Fruit fly (Drosophila melanogaster): ENCODE results near the gene Cubn.

The Cubn gene

DNA sequence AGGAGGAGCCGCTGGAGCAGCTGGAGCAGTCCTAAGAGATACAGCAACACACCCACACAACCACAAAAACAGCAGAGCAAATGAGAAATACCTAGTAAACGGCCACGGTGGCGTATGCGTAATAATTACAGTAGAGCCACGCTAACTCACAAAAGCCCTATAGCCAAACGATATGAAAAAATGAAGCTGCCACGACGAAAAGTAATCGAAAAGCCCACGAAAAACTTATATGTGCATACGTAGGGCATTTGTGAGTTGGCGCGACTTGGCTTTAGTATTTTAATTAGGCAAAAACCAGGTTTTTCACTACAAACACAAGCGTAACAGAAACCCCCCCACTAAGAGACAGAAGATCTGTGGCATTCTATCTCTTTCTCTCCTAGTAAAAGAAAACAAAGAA lies 16.8 kb upstream of the Cubn start:
- TF ChIP-seq CTCF (optimal IDR thresholded peaks at IDR 0.05) (no peak), CG8478 (optimal IDR thresholded peaks at IDR 0.05) (no peak)

dm6 chrX:9586627-9587026 lies 15.5 kb upstream of the Cubn start:
- TF ChIP-seq CTCF (optimal IDR thresholded peaks at IDR 0.05) (no peak), CG8478 (optimal IDR thresholded peaks at IDR 0.05) (no peak)

- TF ChIP-seq CG8478 (optimal IDR thresholded peaks at IDR 0.05), result no peak
- TF ChIP-seq CTCF (optimal IDR thresholded peaks at IDR 0.05), result no peak
These were observed 14.9 kb upstream of the Cubn start for dm6 chrX:9586038-9586437.

DNA sequence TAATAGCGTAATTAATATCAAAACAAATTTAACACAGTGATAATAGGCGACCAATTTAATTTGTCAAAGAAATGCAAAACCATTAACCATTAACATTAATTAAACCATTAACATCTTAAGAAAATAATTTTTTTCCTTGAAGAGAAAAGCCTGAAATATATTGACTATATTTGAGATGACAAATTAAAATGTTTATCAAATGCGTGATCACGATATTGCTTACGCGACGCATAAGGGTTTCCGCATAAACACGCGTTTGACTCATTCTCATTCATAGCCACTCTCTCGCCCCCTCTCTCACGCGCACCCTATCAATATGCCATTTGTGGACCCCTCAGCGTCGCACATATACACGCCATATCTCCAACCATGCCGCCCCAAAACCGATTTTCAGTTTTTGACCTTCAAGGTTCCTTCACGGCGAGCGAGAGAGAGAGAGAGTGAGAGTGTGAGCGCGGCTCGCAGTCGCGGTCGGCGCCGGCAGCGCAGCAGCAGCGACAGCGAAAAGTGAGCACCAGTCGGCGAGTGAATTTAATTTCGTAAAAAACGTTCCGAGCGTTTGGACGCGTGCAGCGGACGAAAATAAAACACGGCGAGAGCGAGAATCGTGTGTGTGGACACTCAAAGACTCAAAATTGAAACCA lies 14.4 kb upstream of the Cubn start, which contains the start of gene Hex-A:
Gene Hex-A (plus strand): TSS at position 317 of the 644 bp plus-strand sequence.
- TF ChIP-seq CTCF (optimal IDR thresholded peaks at IDR 0.05) (no peak), CG8478 (optimal IDR thresholded peaks at IDR 0.05) (no peak)

DNA sequence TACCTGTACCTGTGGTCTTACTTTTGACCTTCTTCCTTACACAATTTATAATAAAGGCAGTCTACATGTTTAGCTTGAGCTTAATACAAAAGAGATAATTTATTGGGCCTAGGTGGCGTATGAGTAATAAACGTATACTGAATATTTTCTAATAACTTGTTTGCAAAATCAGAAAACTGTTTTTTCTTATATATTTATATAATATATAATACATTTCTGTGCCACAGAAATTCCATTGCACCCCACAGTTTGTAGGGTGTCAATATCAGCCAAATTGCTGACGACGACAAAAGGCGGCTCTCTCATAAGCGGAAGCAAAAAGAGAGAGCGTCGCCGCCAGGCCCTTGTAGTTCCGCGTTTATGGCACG lies 13.8 kb upstream of the Cubn start:
- TF ChIP-seq CG8478 (optimal IDR thresholded peaks at IDR 0.05), result no peak
- no peak for TF ChIP-seq CTCF (optimal IDR thresholded peaks at IDR 0.05)

DNA sequence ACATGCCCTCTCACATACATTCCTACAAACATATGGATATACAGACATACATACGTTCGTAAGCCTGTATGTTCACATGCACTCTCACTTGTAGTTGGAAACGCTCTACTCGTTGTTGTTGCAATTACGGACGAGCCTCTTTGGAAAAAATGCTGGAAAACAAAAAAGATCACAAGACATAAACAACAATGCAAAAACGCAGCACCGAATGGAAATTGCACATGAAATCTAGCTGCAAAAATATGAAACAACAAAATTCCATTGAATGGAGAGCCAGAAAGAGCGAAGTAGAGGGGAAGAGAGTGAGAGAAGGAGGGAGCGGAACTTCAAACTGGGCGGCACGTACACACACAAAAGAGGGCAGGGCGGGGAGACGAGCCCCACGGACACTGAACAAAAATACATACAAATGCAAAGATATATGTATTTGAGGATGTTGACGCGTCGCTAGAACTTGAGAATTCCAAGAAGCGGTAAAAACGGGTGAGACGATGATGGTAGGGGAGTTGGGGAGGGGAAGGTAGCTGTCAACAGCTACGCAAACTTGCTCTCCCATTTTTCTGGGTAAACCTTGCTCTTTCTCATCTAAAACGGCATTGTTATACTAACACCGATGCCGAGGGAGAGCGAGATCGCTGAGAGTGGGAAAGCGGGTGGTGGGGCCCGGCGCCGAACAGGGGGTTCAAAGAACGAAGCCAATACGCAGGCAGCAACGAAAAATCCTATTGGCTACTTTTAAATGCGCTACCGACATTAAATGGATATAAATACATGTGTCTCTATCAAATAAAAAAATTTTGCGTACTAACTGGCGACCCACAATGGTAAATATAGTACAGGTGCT lies 13.2 kb upstream of the Cubn start:
- TF ChIP-seq CG8478 (optimal IDR thresholded peaks at IDR 0.05), result no peak
- TF ChIP-seq CTCF (optimal IDR thresholded peaks at IDR 0.05), result no peak

dm6 chrX:9583440-9584103 lies 12.5 kb upstream of the Cubn start:
- TF ChIP-seq CG8478 (optimal IDR thresholded peaks at IDR 0.05) (no peak), CTCF (optimal IDR thresholded peaks at IDR 0.05) (no peak)

- no peak for TF ChIP-seq CTCF (optimal IDR thresholded peaks at IDR 0.05)
- TF ChIP-seq CG8478 (optimal IDR thresholded peaks at IDR 0.05), result no peak
These were observed 11.7 kb upstream of the Cubn start for dm6 chrX:9582659-9583317.

DNA sequence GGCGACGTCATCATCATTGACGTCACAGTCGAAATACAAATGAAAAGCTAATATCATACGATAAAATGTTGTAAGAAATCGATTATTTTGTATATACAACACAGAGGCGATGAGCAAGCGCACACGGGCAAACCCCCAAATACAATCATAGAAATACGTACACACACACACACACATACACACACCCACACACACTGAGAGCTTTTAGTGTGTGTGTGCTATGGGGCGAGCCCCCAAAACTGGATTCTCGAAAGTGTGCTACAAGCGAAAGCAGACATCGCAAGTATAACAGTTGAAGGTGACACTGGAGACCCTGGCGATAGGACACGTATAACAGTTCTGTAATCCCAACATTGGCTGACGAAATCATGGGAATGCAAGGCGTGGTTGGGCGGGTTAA lies 10.8 kb upstream of the Cubn start:
- TF ChIP-seq CTCF (optimal IDR thresholded peaks at IDR 0.05) (no peak), CG8478 (optimal IDR thresholded peaks at IDR 0.05) (no peak)

- TF ChIP-seq CTCF (optimal IDR thresholded peaks at IDR 0.05) (no peak), CG8478 (optimal IDR thresholded peaks at IDR 0.05) (no peak)
These were observed 9.4 kb upstream of the Cubn start for dm6 chrX:9580544-9580943.

DNA sequence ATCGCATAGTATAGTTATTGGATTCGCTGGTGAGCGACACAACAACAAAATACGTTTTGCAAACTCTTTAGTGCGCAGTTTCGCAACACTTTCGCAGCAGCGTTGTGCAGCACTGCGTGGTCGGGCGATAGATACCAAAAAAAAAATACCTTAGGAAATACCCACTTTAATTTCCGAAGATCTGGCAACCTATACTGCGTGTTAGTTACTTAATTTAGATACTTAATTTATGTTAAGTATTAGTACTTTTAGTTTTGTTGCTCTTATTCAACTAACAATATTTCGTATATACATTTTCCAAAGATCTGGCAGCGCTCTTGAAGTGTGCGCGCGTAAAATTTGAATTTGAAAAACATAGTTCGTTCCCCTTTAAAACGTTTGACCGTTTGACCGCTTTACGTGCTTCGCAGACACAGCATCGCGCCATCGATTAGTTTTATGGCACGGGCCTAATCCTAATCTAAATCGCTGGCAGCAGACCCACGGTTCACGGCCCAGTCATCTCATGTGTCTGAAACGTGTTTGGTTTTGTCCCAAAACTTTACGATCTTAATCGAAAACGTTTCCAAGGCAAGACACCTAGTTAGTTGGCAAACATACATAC lies 8.9 kb upstream of the Cubn start, which contains the start of gene LPCAT:
Gene LPCAT (minus strand): TSS at position 70 of the 604 bp plus-strand sequence.
- TF ChIP-seq CTCF (optimal IDR thresholded peaks at IDR 0.05) (peak in 1 of 2 experiments; percentile 14), CG8478 (optimal IDR thresholded peaks at IDR 0.05) (no peak)

DNA sequence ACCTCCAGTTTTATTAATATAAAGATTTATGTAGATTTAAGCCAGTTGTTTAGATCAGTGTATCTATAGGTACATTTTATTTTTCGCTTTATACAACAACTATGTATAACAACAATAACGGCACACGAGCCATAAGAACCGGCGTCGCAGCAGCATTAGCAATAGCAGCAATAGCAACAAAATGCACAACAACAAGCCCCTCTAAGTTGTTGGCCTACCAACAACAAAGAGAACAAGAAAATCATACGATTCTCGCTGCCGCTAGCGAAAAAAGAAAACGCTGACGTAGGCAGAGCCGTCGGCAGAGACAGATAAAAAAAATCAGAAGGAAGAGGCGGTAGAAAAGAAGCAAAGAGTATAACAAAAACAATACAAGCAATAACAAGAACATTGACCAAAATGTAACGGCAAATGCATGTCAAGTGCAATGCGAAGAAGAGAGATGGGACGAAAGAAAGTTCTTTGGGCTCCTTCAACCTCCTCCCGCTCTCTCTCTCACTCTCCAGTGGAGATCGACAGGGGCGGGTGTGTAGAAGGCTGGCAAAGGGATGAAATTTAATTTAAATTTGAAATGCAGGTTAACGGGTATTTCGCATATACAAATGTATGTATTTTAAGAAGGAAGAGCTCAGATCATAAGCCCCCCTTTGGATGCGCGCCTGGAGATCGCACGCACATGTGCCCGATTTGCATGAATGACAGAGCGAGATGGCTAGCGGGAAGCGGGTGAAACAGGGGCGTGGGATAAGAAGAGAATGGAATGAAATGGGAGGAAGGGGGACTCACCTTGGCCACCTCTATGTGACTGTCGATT lies 7.8 kb upstream of the Cubn start:
- no peak for TF ChIP-seq CG8478 (optimal IDR thresholded peaks at IDR 0.05)
- no peak for TF ChIP-seq CTCF (optimal IDR thresholded peaks at IDR 0.05)

- TF ChIP-seq CG8478 (optimal IDR thresholded peaks at IDR 0.05), result no peak
- TF ChIP-seq CTCF (optimal IDR thresholded peaks at IDR 0.05), result no peak
These were observed 6.9 kb upstream of the Cubn start for dm6 chrX:9578014-9578413.

DNA sequence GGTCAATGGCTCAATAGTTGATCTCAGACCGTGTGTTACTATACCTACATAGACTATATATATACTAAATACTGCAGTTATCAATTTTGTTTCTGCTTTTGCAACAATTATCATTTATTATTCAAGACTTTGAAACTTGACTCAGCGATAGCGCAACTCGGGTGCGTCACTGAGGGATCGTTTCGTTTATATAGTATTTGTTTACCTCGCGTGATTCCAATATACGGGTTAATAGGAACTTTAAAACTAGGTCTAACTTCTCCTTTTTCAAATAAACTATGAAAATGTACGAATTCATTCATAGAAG lies 6.2 kb upstream of the Cubn start:
- TF ChIP-seq CTCF (optimal IDR thresholded peaks at IDR 0.05) (no peak), CG8478 (optimal IDR thresholded peaks at IDR 0.05) (no peak)

Measured in S2 (cell line).